Fruit fly (Drosophila melanogaster) S2 (cell line): ENCODE measurements around the gene Tim9b.

Experiments
- CG8478 ChIP-seq: fragments of >200 bp; optimal IDR thresholded peaks from 2 replicates; lab custom pipeline; 2018
- CTCF ChIP-seq, 2 experiments: fragments of >200 bp; optimal IDR thresholded peaks; 2 replicates each; lab custom pipeline; 2018

- TF ChIP-seq CG8478 (lab: Kevin White, UChicago) (no peak), CTCF (optimal IDR thresholded peaks at IDR 0.05; lab: Kevin White, UChicago) (no peak)
Observed at dm6 chrX:19590579-19590978, 27.8 kb downstream of the Tim9b start.
